Fruit fly (Drosophila melanogaster) whole organism, embryonic: ENCODE data around the gene Seipin.
A peak's percentile ranks its signal among the peaks of the same experiment; 100 is the strongest.

Experiments
- Ada2b ChIP-seq: fragments of 200-800 bp; sonication (Bioruptor generic); IDR thresholded peaks from 2 replicates; pipeline ENCODE4 v1.3.6; 2022; ENCODE audit warnings: missing biosample characterization, missing genetic modification characterization
- Adf1 ChIP-seq: fragments of 200-800 bp; sonication (Bioruptor generic); IDR thresholded peaks from 2 replicates; pipeline ENCODE4 v1.3.6; 2022; ENCODE audit warnings: missing biosample characterization, missing genetic modification characterization
- Awh ChIP-seq: fragments of 200-800 bp; sonication (Bioruptor generic); IDR thresholded peaks from 2 replicates; pipeline ENCODE4, ENCODE4 v1.3.6; 2022; ENCODE audit warnings: missing biosample characterization, missing genetic modification characterization
- Bdp1 ChIP-seq: fragments of 200-800 bp; sonication (Bioruptor generic); optimal IDR thresholded peaks from 3 replicates; lab custom pipeline; 2016; ENCODE audit warnings: missing biosample characterization, missing genetic modification characterization
- CG10321 ChIP-seq: fragments of 200-800 bp; sonication (Bioruptor generic); IDR thresholded peaks from 2 replicates; pipeline ENCODE4 v1.3.6; 2022; ENCODE audit warnings: missing biosample characterization, missing genetic modification characterization
- CG10654 ChIP-seq: fragments of 200-800 bp; sonication (Bioruptor generic); optimal IDR thresholded peaks from 2 replicates; lab custom pipeline; 2016; ENCODE audit warnings: missing biosample characterization, missing genetic modification characterization
- CG12219 ChIP-seq: fragments of 200-800 bp; sonication (Bioruptor generic); optimal IDR thresholded peaks from 3 replicates; lab custom pipeline; 2018; ENCODE audit warnings: missing biosample characterization, mild to moderate bottlenecking, missing genetic modification characterization
- CG12744 ChIP-seq: fragments of 200-800 bp; sonication (Bioruptor generic); optimal IDR thresholded peaks from 2 replicates; lab custom pipeline; 2016; ENCODE audit warnings: missing biosample characterization, missing genetic modification characterization
- CG13296 ChIP-seq: fragments of 200-800 bp; sonication (Bioruptor generic); optimal IDR thresholded peaks from 3 replicates; lab custom pipeline; 2018; ENCODE audit warnings: missing biosample characterization, mild to moderate bottlenecking, missing genetic modification characterization
- CG17359 ChIP-seq: fragments of 200-800 bp; sonication (Bioruptor generic); optimal IDR thresholded peaks from 3 replicates; lab custom pipeline; 2018; ENCODE audit warnings: missing biosample characterization, mild to moderate bottlenecking, missing genetic modification characterization, moderate library complexity
- CG17568 ChIP-seq: fragments of 200-800 bp; sonication (Bioruptor generic); optimal IDR thresholded peaks from 2 replicates; lab custom pipeline; 2018; ENCODE audit warnings: missing biosample characterization, mild to moderate bottlenecking, missing genetic modification characterization, moderate library complexity
- CG31441 ChIP-seq: fragments of 200-800 bp; sonication (Bioruptor generic); IDR thresholded peaks from 2 replicates; pipeline ENCODE4 v1.3.6; 2022; ENCODE audit warnings: missing biosample characterization, missing genetic modification characterization
- CG3163 ChIP-seq: fragments of 200-800 bp; sonication (Bioruptor generic); optimal IDR thresholded peaks from 3 replicates; lab custom pipeline; 2016; ENCODE audit warnings: missing biosample characterization, missing genetic modification characterization
- CG3726 ChIP-seq: fragments of 200-800 bp; sonication (Bioruptor generic); IDR thresholded peaks from 3 replicates; pipeline ENCODE4, ENCODE4 v1.3.6; 2022; ENCODE audit warnings: missing biosample characterization, missing genetic modification characterization
- CG43689 ChIP-seq: fragments of 200-800 bp; sonication (Bioruptor generic); IDR thresholded peaks from 2 replicates; pipeline ENCODE4 v1.3.6; 2022; ENCODE audit warnings: missing biosample characterization, missing genetic modification characterization
- CG4707 ChIP-seq: fragments of 200-800 bp; sonication (Bioruptor generic); optimal IDR thresholded peaks from 2 replicates; lab custom pipeline; 2018; ENCODE audit warnings: missing biosample characterization, mild to moderate bottlenecking, missing genetic modification characterization, moderate library complexity
- CG6175 ChIP-seq: fragments of 200-800 bp; sonication (Bioruptor generic); IDR thresholded peaks from 3 replicates; pipeline ENCODE4 v1.3.6; 2022; ENCODE audit warnings: missing biosample characterization, missing genetic modification characterization
- CG7839 ChIP-seq: fragments of 200-800 bp; sonication (Bioruptor generic); optimal IDR thresholded peaks from 3 replicates; lab custom pipeline; 2018; ENCODE audit warnings: missing biosample characterization, mild to moderate bottlenecking, missing genetic modification characterization, moderate library complexity
- CG8388 ChIP-seq: fragments of 200-800 bp; sonication (Bioruptor generic); optimal IDR thresholded peaks from 2 replicates; lab custom pipeline; 2019; ENCODE audit warnings: missing biosample characterization, mild to moderate bottlenecking, missing genetic modification characterization, moderate library complexity
- CG8944 ChIP-seq: fragments of 200-800 bp; sonication (Bioruptor generic); optimal IDR thresholded peaks from 3 replicates; lab custom pipeline; 2016; ENCODE audit warnings: missing biosample characterization, missing genetic modification characterization
- CHES-1-like ChIP-seq: fragments of 200-800 bp; sonication (Bioruptor generic); optimal IDR thresholded peaks from 2 replicates; lab custom pipeline; 2016; ENCODE audit warnings: missing biosample characterization, missing genetic modification characterization
- D ChIP-seq, 2 experiments: fragments of 200-800 bp in 1 of 2; fragments of >200 bp in 1 of 2; sonication (Bioruptor generic) in 1 of 2; optimal IDR thresholded peaks; 2 replicates in 1 of 2; 3 replicates in 1 of 2; lab custom pipeline; 2017; ENCODE audit warnings: mild to moderate bottlenecking in 1 of 2, missing biosample characterization in 1 of 2, missing genetic modification characterization in 1 of 2, missing genetic modification reagents in 1 of 2
- Dref ChIP-seq: fragments of 200-800 bp; sonication (Bioruptor generic); IDR thresholded peaks from 2 replicates; pipeline ENCODE4 v1.3.6; 2022; ENCODE audit warnings: missing biosample characterization, missing genetic modification characterization
- Ets65A ChIP-seq: fragments of 200-800 bp; sonication (Bioruptor generic); peaks from one replicate; lab custom pipeline; 2016; ENCODE audit warnings: missing biosample characterization, missing genetic modification characterization
- Hand ChIP-seq: fragments of 200-800 bp; sonication (Bioruptor generic); optimal IDR thresholded peaks from 2 replicates; lab custom pipeline; 2017; ENCODE audit warnings: mild to moderate bottlenecking, missing biosample characterization, missing genetic modification reagents, missing genetic modification characterization
- MTF-1 ChIP-seq: fragments of 200-800 bp; sonication (Bioruptor generic); optimal IDR thresholded peaks from 2 replicates; lab custom pipeline; 2018; ENCODE audit warnings: missing biosample characterization, mild to moderate bottlenecking, missing genetic modification characterization, borderline replicate concordance
- PHDP ChIP-seq: fragments of 200-800 bp; sonication (Bioruptor generic); optimal IDR thresholded peaks from 3 replicates; lab custom pipeline; 2018; ENCODE audit warnings: missing biosample characterization, mild to moderate bottlenecking, missing genetic modification characterization, moderate library complexity
- Ravus ChIP-seq: fragments of 200-800 bp; sonication (Bioruptor generic); IDR thresholded peaks from 2 replicates; pipeline ENCODE4 v1.3.6; 2022; ENCODE audit warnings: missing biosample characterization, missing genetic modification characterization
- Sox100B ChIP-seq: fragments of 200-800 bp; sonication (Bioruptor generic); optimal IDR thresholded peaks from 3 replicates; lab custom pipeline; 2018; ENCODE audit warnings: missing biosample characterization, mild to moderate bottlenecking, missing genetic modification characterization
- abd-A ChIP-seq: fragments of 200-800 bp; sonication (Bioruptor generic); optimal IDR thresholded peaks from 3 replicates; lab custom pipeline; 2019; ENCODE audit warnings: missing biosample characterization, mild to moderate bottlenecking, missing genetic modification characterization, moderate library complexity
- ac ChIP-seq: fragments of 200-800 bp; sonication (Bioruptor generic); optimal IDR thresholded peaks from 3 replicates; lab custom pipeline; 2017; ENCODE audit warnings: missing biosample characterization, mild to moderate bottlenecking, missing genetic modification characterization
- bbx ChIP-seq: fragments of 200-800 bp; sonication (Bioruptor generic); IDR thresholded peaks from 2 replicates; pipeline ENCODE4 v1.3.6; 2022; ENCODE audit warnings: missing biosample characterization, missing genetic modification characterization; ENCODE audit not compliant: partially characterized antibody
- br ChIP-seq: fragments of >200 bp; optimal IDR thresholded peaks from 2 replicates; lab custom pipeline; 2017
- dimm ChIP-seq: fragments of 200-800 bp; sonication (Bioruptor generic); IDR thresholded peaks from 2 replicates; pipeline ENCODE4 v1.3.6; 2022; ENCODE audit warnings: missing biosample characterization, missing genetic modification characterization
- dpn ChIP-seq, 2 experiments: fragments of 200-800 bp; sonication (Bioruptor generic); optimal IDR thresholded peaks; 3 replicates each; lab custom pipeline; 2016; ENCODE audit warnings: missing biosample characterization in 2 of 2, missing genetic modification characterization in 2 of 2
- eve ChIP-seq, 2 experiments: fragments of >200 bp; optimal IDR thresholded peaks; 2 replicates each; lab custom pipeline; 2017; ENCODE audit warnings: missing biosample characterization in 2 of 2, missing genetic modification characterization in 2 of 2
- fd64A ChIP-seq: fragments of 200-800 bp; sonication (Bioruptor generic); optimal IDR thresholded peaks from 3 replicates; lab custom pipeline; 2018; ENCODE audit warnings: missing biosample characterization, mild to moderate bottlenecking, missing genetic modification characterization
- h ChIP-seq: fragments of >200 bp; optimal IDR thresholded peaks from 2 replicates; lab custom pipeline; 2017
- luna ChIP-seq: fragments of 200-800 bp; sonication (Bioruptor generic); optimal IDR thresholded peaks from 2 replicates; lab custom pipeline; 2016; ENCODE audit warnings: missing biosample characterization, missing genetic modification characterization
- nau ChIP-seq: fragments of 200-800 bp; sonication (Bioruptor generic); optimal IDR thresholded peaks from 3 replicates; lab custom pipeline; 2017; ENCODE audit warnings: missing biosample characterization, mild to moderate bottlenecking, missing genetic modification characterization, missing genetic modification reagents
- pzg ChIP-seq: fragments of 200-800 bp; sonication (Bioruptor generic); optimal IDR thresholded peaks from 3 replicates; lab custom pipeline; 2018; ENCODE audit warnings: missing biosample characterization, mild to moderate bottlenecking, missing genetic modification characterization, moderate library complexity
- run ChIP-seq: fragments of 200-800 bp; sonication (Bioruptor generic); optimal IDR thresholded peaks from 3 replicates; lab custom pipeline; 2018; ENCODE audit warnings: missing biosample characterization, mild to moderate bottlenecking, missing genetic modification characterization
- sd ChIP-seq: fragments of 200-800 bp; sonication (Bioruptor generic); optimal IDR thresholded peaks from 3 replicates; lab custom pipeline; 2018; ENCODE audit warnings: missing biosample characterization, mild to moderate bottlenecking, missing genetic modification characterization, moderate library complexity
- sens-2 ChIP-seq: fragments of 200-800 bp; sonication (Bioruptor generic); IDR thresholded peaks from 2 replicates; pipeline ENCODE4 v1.3.6; 2022; ENCODE audit warnings: missing biosample characterization, missing genetic modification characterization
- sob ChIP-seq: fragments of 200-800 bp; sonication (Bioruptor generic); IDR thresholded peaks from 2 replicates; pipeline ENCODE4 v1.3.6; 2022; ENCODE audit warnings: missing biosample characterization, missing genetic modification characterization
- ssp ChIP-seq: fragments of 200-800 bp; sonication (Bioruptor generic); IDR thresholded peaks from 2 replicates; pipeline ENCODE4 v1.3.6; 2022; ENCODE audit warnings: missing biosample characterization, missing genetic modification characterization
- tgo ChIP-seq: fragments of 200-800 bp; sonication (Bioruptor generic); IDR thresholded peaks from 3 replicates; pipeline ENCODE4 v1.3.6; 2022; ENCODE audit warnings: missing biosample characterization, missing genetic modification characterization
- tll ChIP-seq, 2 experiments: fragments of 200-800 bp in 1 of 2; fragments of >200 bp in 1 of 2; sonication (Bioruptor generic) in 1 of 2; optimal IDR thresholded peaks; 2 replicates each; lab custom pipeline; 2017 to 2019; ENCODE audit warnings: missing biosample characterization in 2 of 2, missing genetic modification characterization in 2 of 2, mild to moderate bottlenecking in 1 of 2, moderate library complexity in 1 of 2
- trem ChIP-seq: fragments of 200-800 bp; optimal IDR thresholded peaks from 3 replicates; lab custom pipeline; 2019; ENCODE audit warnings: missing biosample characterization, mild to moderate bottlenecking, missing genetic modification characterization, moderate library complexity
- vfl ChIP-seq: fragments of 200-800 bp; sonication (Bioruptor generic); optimal IDR thresholded peaks from 2 replicates; lab custom pipeline; 2016; ENCODE audit warnings: missing biosample characterization, missing genetic modification characterization
- yki ChIP-seq: fragments of >200 bp; optimal IDR thresholded peaks from 3 replicates; lab custom pipeline; 2018

Gene Seipin

dm6 chrX:2589446-2590038 is 30.1 kb upstream of the Seipin start (continued):
- TF ChIP-seq CHES-1-like (peak; percentile 96), Dref (GFP tag; lab: Robert Waterston, UW) (peak; percentile 42), CG12744 (GFP tag; lab: Kevin White, UChicago) (peak; percentile 89), Ets65A (GFP tag; lab: Kevin White, UChicago) (peak; percentile 99), CG8944 (GFP tag; lab: Kevin White, UChicago) (peak; percentile 93), Bdp1 (peak; percentile 82), CG31441 (GFP tag; lab: Robert Waterston, UW) (peak; percentile 79), CG7839 (tag; lab: Kevin White, UChicago) (peak; percentile 94), CG4707 (GFP tag; lab: Kevin White, UChicago) (peak; percentile 39), bbx (no peak), Ada2b (peak; percentile 94), sd (tag; lab: Kevin White, UChicago) (peak; percentile 77), sob (GFP tag; lab: Robert Waterston, UW) (peak; percentile 95), luna (GFP tag; lab: Kevin White, UChicago) (peak; percentile 94), ssp (GFP tag; lab: Robert Waterston, UW) (peak; percentile 73), CG17359 (tag; lab: Kevin White, UChicago) (peak; percentile 92), CG17568 (GFP tag; lab: Kevin White, UChicago) (peak; percentile 65), CG3726 (GFP tag; lab: Robert Waterston, UW) (no peak; the same call in 1 of the 3 replicates), pzg (peak; percentile 26), CG13296 (GFP tag; lab: Kevin White, UChicago) (peak; percentile 83), dimm (GFP tag; lab: Robert Waterston, UW) (peak; percentile 77), ac (GFP tag; lab: Kevin White, UChicago) (no peak), fd64A (GFP tag; lab: Kevin White, UChicago) (peak; percentile 59), abd-A (peak; percentile 68), tgo (GFP tag; lab: Robert Waterston, UW) (peak; percentile 91), CG10321 (GFP tag; lab: Robert Waterston, UW) (0 out of 2 replicates have a peak, but pooled peaks have one; percentile 18), MTF-1 (peak; percentile 76), dpn (GFP tag; optimal IDR thresholded peaks at IDR 0.05; lab: Kevin White, UChicago) (peak; percentile 94 to 95), trem (tag; lab: Kevin White, UChicago) (peak; percentile 27), CG43689 (GFP tag; lab: Robert Waterston, UW) (peak; percentile 85), Hand (GFP tag; lab: Kevin White, UChicago) (peak; percentile 88), h (no peak), run (tag; lab: Kevin White, UChicago) (peak; percentile 80), Ravus (GFP tag; lab: Robert Waterston, UW) (peak; percentile 70), Sox100B (GFP tag; lab: Kevin White, UChicago) (peak; percentile 64), eve (GFP tag; optimal IDR thresholded peaks at IDR 0.05; lab: Kevin White, UChicago) (peak in 1 of 2 experiments; percentile 18), CG6175 (GFP tag; lab: Robert Waterston, UW) (peak; percentile 95), br (lab: Kevin White, UChicago) (no peak), nau (GFP tag; lab: Kevin White, UChicago) (peak; percentile 76), CG3163 (GFP tag; lab: Kevin White, UChicago) (peak; percentile 79), Adf1 (GFP tag; lab: Robert Waterston, UW) (peak; percentile 80), yki (lab: Kevin White, UChicago) (no peak), CG12219 (GFP tag; lab: Kevin White, UChicago) (peak; percentile 79), vfl (peak; percentile 95), PHDP (tag; lab: Kevin White, UChicago) (peak; percentile 93), Awh (GFP tag; lab: Robert Waterston, UW) (peak; percentile 89), sens-2 (GFP tag; lab: Robert Waterston, UW) (peak; percentile 69), tll (GFP tag; optimal IDR thresholded peaks at IDR 0.05; lab: Kevin White, UChicago) (no peak), CG8388 (GFP tag; lab: Kevin White, UChicago) (peak; percentile 59), CG10654 (GFP tag; lab: Kevin White, UChicago) (peak; percentile 87), D (optimal IDR thresholded peaks at IDR 0.05; lab: Kevin White, UChicago) (no peak), D (GFP tag; optimal IDR thresholded peaks at IDR 0.05; lab: Kevin White, UChicago) (peak; percentile 66)
